Worm (Caenorhabditis elegans) whole organism, young adult: Measurements from ENCODE around the gene ogdh-1.

Source experiments
- bed-2 ChIP-seq: fragments of 200-800 bp; sonication (Bioruptor generic); IDR thresholded peaks from 2 replicates; pipeline ENCODE4 v1.3.6; 2022; ENCODE audit warnings: missing genetic modification reagents, missing genetic modification characterization, missing compliant biosample characterization
- lag-1 ChIP-seq: fragments of 200-800 bp; sonication (Bioruptor generic); IDR thresholded peaks from 2 replicates; pipeline ENCODE4 v1.3.6; 2022; ENCODE audit warnings: missing genetic modification reagents, missing genetic modification characterization, missing compliant biosample characterization

DNA sequence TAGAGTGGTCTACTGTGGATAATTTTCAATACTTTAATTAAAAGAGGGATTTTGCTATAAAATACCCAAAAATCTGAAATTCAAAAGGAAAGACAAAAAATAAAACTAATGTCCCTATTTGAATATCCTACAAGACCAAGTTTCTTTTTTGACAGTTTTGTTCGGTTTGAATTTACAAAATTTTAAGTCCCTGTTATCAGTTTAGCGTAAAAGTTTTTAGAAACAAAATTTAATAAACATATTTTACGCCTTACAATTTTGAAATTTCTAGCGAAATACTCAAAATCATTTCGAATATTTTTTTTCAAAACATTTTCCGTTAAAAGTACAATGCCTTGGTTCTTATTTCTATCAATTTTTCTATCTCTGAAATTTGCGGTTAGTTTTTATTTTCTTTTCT is 11.3 kb downstream of the ogdh-1 start, which contains the start of gene spe-51:
- TF ChIP-seq lag-1 (GFP tag; lab: Robert Waterston, UW) (no peak), bed-2 (GFP tag; lab: Robert Waterston, UW) (no peak)
